Worm (Caenorhabditis elegans): ENCODE data around the gene coh-4.

Gene coh-4

ce11 chrV:4195283-4195682, 19.8 kb upstream of the coh-4 start, which contains the start of gene algn-5:
algn-5 (plus strand) TSS chrV:4195577.
- no peak for TF ChIP-seq B0310.2 (tag; optimal IDR thresholded peaks at IDR 0.05)

DNA sequence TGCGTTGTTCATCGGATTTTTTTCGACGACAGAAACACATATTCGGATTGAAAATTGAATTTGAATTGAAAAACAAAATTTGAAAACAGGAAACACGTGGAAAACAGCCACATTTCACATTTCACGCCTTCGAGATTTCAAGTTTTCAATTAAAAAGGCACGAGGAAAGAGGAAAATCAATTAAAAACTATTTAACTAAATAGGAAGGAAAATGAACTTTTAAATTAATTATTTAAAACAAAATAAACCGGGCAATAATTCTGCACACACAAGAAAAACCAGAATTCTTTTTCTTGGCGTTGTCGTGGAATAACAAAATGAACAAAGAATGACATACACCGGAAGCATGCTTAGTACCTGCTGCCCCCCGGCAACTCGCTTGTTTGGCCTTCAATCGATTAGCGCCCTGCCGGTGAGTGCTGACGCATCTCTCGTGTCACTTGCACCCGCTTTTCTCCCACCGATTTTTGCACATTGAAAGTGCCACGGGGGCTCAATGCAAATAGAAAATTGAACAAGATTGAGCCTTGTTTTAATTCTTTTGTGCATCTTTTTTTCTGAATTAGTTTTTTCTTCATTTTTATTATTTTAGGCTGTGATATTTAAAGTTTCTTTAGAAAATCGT, 19.3 kb upstream of the coh-4 start, which contains the start of gene Y45G5AM.9:
Gene Y45G5AM.9 (minus strand): TSS at position 51 of the 625 bp plus-strand sequence.
- TF ChIP-seq ceh-13 (GFP tag; optimal IDR thresholded peaks at IDR 0.05) (peak; percentile 11), tra-4 (tag; optimal IDR thresholded peaks at IDR 0.05) (no peak), hmbx-1 (tag; optimal IDR thresholded peaks at IDR 0.05) (no peak), hnd-1 (tag; optimal IDR thresholded peaks at IDR 0.05) (peak; percentile 11), F13C5.2 (tag; optimal IDR thresholded peaks at IDR 0.05) (peak; percentile 65), flt-1 (GFP tag; IDR thresholded peaks at IDR 0.05) (peak; percentile 56; the same call in 1 of the 2 replicates), tbx-37 (GFP tag; conservative IDR thresholded peaks at IDR 0.05) (0 out of 2 replicates have a peak, but pooled peaks have one; percentile 20), ceh-36 (tag; optimal IDR thresholded peaks at IDR 0.05) (peak; percentile 0), B0310.2 (tag; optimal IDR thresholded peaks at IDR 0.05) (no peak), hmg-4 (GFP tag; optimal IDR thresholded peaks at IDR 0.05) (peak; percentile 79), ama-1 (optimal IDR thresholded peaks at IDR 0.05) (no peak), pes-1 (GFP tag; IDR thresholded peaks at IDR 0.05) (peak; percentile 73), aly-1 (tag; optimal IDR thresholded peaks at IDR 0.05) (no peak), ets-7 (tag; optimal IDR thresholded peaks at IDR 0.05) (peak; percentile 59)

DNA sequence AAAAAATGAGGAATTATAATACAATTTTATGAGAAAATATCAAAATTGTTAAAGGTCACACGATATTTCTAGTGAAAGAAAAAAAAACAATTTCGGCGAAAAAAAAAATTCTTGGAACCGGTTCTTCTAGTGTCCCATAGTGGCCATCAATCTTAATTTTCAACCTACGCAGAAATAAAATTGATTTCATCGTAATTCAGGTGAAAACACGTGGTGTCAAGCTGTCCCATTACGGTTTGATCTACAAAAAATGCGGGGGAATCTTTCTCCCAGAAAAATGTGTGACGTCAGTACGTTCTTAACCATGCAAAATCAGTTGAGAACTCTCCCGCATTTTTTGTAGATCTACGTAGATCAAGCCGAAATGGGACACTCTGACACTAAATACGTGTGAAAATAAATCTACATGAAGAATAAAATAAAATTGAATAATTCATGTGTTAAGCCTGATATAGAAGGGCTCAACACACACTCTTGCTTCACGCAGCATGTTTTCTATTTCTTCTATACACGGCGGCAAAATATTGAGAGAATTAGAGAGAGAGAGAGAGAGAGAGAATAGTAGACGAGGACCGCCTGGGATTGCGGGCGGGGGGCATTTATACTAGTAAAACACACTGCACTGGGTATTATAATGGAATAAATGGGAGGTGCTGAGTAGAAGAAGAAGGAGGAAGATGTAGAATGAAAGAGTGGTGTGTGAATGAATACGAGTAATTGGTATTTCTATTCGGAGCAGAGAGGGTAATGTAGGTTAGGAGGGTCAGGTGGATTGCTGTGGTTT, 17.4 kb upstream of the coh-4 start:
- TF ChIP-seq ets-7 (tag; optimal IDR thresholded peaks at IDR 0.05) (no peak), hmg-4 (GFP tag; optimal IDR thresholded peaks at IDR 0.05) (no peak), ceh-13 (GFP tag; optimal IDR thresholded peaks at IDR 0.05) (no peak), hmbx-1 (tag; optimal IDR thresholded peaks at IDR 0.05) (no peak), ceh-36 (tag; optimal IDR thresholded peaks at IDR 0.05) (no peak)

DNA sequence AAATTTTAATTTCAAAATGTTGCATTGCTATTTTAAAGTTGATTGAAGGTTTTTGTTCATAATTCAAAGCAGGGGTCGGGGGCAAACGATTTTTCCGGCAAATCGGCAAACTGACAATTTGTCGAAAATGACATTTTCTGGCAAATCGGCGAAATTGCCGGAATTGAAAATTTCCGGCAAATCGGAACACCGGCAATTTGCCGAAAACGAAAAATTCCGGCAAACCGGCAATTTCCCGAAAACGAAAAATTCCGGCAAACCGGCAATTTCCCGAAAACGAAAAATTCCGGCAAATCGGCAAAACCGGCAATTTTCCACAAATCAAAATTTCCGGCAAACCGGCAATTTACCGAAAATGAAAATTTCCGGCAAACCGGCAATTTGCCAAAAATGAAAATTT, 14.8 kb upstream of the coh-4 start:
- TF ChIP-seq ets-7 (tag; optimal IDR thresholded peaks at IDR 0.05) (no peak), scrt-1 (GFP tag; IDR thresholded peaks at IDR 0.05) (no peak), B0310.2 (tag; optimal IDR thresholded peaks at IDR 0.05) (no peak), tra-4 (tag; optimal IDR thresholded peaks at IDR 0.05) (no peak), tbx-37 (GFP tag; conservative IDR thresholded peaks at IDR 0.05) (no peak), sea-1 (GFP tag; conservative IDR thresholded peaks at IDR 0.05) (no peak), ceh-13 (GFP tag; optimal IDR thresholded peaks at IDR 0.05) (no peak), aly-1 (tag; optimal IDR thresholded peaks at IDR 0.05) (no peak), flt-1 (GFP tag; IDR thresholded peaks at IDR 0.05) (no peak), hmbx-1 (tag; optimal IDR thresholded peaks at IDR 0.05) (no peak), pes-1 (GFP tag; IDR thresholded peaks at IDR 0.05) (no peak), hnd-1 (tag; optimal IDR thresholded peaks at IDR 0.05) (no peak), hmg-4 (GFP tag; optimal IDR thresholded peaks at IDR 0.05) (no peak), ceh-36 (tag; optimal IDR thresholded peaks at IDR 0.05) (no peak), F13C5.2 (tag; optimal IDR thresholded peaks at IDR 0.05) (no peak), tbx-11 (GFP tag; IDR thresholded peaks at IDR 0.05) (no peak), ama-1 (optimal IDR thresholded peaks at IDR 0.05) (no peak)

ce11 chrV:4189618-4190017, 14.2 kb upstream of the coh-4 start:
- no peak for TF ChIP-seq tbx-37 (GFP tag; conservative IDR thresholded peaks at IDR 0.05)
- no peak for TF ChIP-seq hmg-4 (GFP tag; optimal IDR thresholded peaks at IDR 0.05)
- no peak for TF ChIP-seq ama-1 (optimal IDR thresholded peaks at IDR 0.05)
- TF ChIP-seq aly-1 (tag; optimal IDR thresholded peaks at IDR 0.05): no peak
- no peak for TF ChIP-seq B0310.2 (tag; optimal IDR thresholded peaks at IDR 0.05)
- TF ChIP-seq pes-1 (GFP tag; IDR thresholded peaks at IDR 0.05): no peak
- TF ChIP-seq tra-4 (tag; optimal IDR thresholded peaks at IDR 0.05): no peak

DNA sequence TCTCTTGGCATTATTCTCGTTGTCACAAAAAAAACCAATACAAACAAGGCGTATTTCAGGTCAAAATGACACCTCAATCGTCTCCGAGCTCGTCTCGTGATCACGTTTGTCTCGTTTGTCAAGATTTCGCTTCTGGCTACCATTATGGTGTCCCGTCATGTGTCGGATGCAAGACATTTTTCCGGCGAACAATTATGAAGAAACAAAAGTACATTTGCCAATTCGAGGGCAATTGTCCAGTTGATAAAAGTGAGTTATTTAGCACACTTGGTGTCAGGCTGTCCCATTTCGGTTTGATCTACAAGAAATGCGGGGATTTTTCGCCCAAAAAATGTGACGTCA, 11.7 kb upstream of the coh-4 start, which contains the start of gene nhr-114:
Gene nhr-114 (plus strand): TSS at position 59 of the 342 bp plus-strand sequence.
- TF ChIP-seq hnd-1 (tag; optimal IDR thresholded peaks at IDR 0.05) (no peak), ceh-13 (GFP tag; optimal IDR thresholded peaks at IDR 0.05) (no peak), sea-1 (GFP tag; conservative IDR thresholded peaks at IDR 0.05) (no peak), tbx-11 (GFP tag; IDR thresholded peaks at IDR 0.05) (no peak), scrt-1 (GFP tag; IDR thresholded peaks at IDR 0.05) (no peak), B0310.2 (tag; optimal IDR thresholded peaks at IDR 0.05) (no peak), ama-1 (optimal IDR thresholded peaks at IDR 0.05) (no peak), aly-1 (tag; optimal IDR thresholded peaks at IDR 0.05) (no peak), flt-1 (GFP tag; IDR thresholded peaks at IDR 0.05) (no peak), pes-1 (GFP tag; IDR thresholded peaks at IDR 0.05) (no peak), tbx-37 (GFP tag; conservative IDR thresholded peaks at IDR 0.05) (no peak), tra-4 (tag; optimal IDR thresholded peaks at IDR 0.05) (no peak)

DNA sequence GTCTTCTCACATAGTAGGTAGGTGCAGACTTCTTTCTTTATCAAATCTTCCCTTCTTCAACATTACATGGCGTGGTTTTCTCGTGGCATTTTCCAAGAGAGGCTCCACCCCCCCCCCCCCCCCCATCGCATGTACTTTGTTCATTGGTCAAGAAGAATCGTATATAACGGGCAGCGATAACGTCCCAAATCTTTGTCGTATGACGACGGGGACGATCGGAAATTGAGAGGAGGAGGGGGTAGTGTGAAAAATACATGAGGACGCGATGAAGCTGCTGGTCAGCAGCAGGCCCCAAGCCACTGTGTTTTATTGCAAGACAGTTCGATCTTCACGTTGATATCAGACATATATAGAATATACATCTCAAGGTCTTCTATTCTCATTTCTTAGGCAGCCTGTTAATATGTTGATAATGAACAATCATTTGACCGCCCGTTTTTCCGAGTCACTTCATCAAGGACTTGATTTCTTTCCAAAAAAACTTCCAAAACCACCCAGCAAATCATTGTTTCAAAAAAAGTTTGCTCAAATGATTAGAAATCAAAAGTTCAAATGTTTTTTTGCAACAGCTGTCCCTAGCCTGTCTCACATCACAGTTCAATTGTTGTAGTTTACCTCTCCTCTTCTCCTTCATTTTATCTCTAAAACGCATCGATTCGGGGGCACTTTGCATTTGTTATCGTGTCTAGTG, 11.2 kb upstream of the coh-4 start:
- TF ChIP-seq ets-7 (tag; optimal IDR thresholded peaks at IDR 0.05) (no peak), tbx-11 (GFP tag; IDR thresholded peaks at IDR 0.05) (no peak), B0310.2 (tag; optimal IDR thresholded peaks at IDR 0.05) (no peak), aly-1 (tag; optimal IDR thresholded peaks at IDR 0.05) (no peak), sea-1 (GFP tag; conservative IDR thresholded peaks at IDR 0.05) (no peak), pes-1 (GFP tag; IDR thresholded peaks at IDR 0.05) (no peak), tbx-37 (GFP tag; conservative IDR thresholded peaks at IDR 0.05) (no peak), F13C5.2 (tag; optimal IDR thresholded peaks at IDR 0.05) (no peak), ceh-36 (tag; optimal IDR thresholded peaks at IDR 0.05) (no peak)

All from whole organism, early embryonic.